Worm (Caenorhabditis elegans) whole organism, dauer: ENCODE data around the gene snf-6.

Source experiments
- unc-62 ChIP-seq: sonication (generic microtip); optimal IDR thresholded peaks from 2 replicates; lab custom pipeline; 2017; ENCODE audit warnings: missing biosample characterization, missing genetic modification reagents, missing genetic modification characterization

Gene snf-6

DNA sequence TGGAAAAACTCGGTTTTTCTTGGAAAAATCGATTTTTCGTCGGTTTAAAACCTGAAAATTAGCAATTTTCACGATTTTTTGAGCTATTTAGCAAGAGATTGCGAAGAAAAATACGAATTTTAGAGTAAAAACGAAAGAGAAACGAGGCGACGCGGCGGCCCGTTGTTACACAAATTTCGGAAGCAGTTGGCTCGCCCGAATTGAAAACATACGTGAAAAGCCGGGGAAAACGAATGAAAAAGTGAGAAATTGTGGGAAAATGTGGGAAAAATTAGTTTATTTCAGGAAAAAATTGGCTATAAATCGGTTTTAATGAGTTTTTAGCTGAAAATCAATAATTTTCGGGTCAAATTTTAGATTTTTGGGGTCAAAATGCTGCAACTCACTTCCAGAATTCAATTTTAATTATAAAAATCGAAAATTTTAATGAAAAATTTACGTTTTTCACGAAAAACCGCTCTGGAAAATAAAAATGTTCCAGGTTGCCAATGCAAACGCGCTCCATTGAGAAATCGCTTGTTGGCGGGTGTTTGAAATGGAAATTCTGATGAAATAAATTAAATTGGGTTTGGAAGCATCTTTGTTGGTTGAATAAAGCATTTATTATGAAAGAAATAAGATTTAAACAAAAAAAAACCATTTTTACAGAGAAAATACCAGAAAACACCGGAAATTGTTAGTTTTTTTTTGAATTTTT, at the start of gene snf-6:
TSS of gene snf-6 (minus strand) at position 51 of the 697 bp plus-strand sequence.
- TF ChIP-seq unc-62 (GFP tag; lab: Kevin White, UChicago): no peak

DNA sequence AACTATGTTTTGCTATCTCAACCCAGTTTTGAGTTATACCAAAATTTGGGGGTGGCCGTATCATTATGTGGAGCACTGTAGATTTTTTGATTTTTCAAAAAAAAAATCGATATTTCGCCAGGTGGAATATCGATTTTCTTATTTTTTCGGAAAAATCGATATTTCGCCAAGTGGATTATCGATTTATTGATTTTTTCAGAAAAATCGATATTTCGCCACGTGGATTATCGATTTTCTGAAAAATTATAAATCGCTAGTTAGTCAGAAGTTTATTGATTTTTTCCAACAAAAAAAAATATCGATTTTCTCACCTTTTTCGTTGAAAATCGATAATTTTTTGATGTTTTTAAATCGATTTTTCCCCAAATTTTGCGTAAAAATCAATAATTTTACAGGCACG, 47.5 kb upstream of the snf-6 start:
- TF ChIP-seq unc-62 (GFP tag; lab: Kevin White, UChicago): no peak

DNA sequence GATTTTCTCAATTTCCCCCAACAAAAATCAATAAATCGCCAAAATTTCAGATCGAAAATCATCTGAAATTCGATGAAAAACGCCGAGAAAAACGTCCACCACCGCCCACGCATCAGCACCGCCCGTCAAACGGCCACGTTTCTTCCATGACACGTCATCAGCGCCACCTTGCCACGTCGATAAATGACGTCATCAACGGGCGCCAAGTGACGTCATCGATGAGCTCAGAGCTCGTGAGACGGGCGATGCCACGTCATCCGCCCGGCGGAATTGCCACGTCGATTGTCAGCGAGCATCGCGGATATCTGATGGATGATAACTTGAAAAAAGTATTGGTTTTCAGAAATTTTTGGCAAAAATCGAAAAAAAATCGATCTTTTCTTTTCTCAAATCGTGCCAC, 46.4 kb upstream of the snf-6 start:
- no peak for TF ChIP-seq unc-62 (GFP tag; lab: Kevin White, UChicago)

DNA sequence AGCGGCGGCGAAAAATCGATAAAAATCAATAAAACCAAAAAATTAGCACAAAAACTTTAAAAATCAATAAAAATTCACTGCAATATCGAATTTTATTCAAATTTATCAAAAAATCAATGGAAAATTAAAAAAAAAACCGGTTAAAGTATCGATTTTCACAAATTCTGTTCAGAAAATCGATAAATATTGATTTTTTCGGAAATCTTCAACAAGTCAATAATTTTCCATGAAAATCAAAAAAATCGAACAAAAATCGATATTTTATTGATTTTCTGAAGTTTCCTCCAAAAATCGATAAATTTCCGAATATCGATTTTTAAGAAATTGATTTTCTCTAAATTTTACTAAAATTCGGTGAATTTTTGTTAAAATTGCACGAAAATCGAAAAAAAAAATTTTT, 45.9 kb upstream of the snf-6 start:
- no peak for TF ChIP-seq unc-62 (GFP tag; lab: Kevin White, UChicago)

DNA sequence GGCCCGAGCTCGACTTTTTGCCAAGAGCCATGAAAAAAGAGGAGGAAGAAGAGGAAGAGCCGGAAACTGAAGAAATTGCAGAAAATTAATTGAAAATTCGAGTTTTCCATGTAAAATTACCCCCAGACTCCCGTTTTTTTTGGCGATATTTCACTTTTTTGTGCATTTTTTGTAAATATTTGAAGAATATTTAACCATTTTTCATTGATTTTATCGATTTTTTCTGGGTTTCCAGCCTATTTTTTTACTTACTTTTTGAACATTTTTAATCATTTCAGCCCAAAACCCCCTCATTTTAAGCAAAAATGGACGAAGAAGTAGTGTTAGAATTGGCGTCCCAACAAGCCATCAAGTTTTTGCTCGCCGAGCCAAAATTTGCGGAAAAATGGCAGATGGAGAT, 43.8 kb upstream of the snf-6 start, which contains the start of gene Y22D7AL.7:
TSS of gene Y22D7AL.7 (plus strand) at position 301 of the 400 bp plus-strand sequence.
- no peak for TF ChIP-seq unc-62 (GFP tag; lab: Kevin White, UChicago)

DNA sequence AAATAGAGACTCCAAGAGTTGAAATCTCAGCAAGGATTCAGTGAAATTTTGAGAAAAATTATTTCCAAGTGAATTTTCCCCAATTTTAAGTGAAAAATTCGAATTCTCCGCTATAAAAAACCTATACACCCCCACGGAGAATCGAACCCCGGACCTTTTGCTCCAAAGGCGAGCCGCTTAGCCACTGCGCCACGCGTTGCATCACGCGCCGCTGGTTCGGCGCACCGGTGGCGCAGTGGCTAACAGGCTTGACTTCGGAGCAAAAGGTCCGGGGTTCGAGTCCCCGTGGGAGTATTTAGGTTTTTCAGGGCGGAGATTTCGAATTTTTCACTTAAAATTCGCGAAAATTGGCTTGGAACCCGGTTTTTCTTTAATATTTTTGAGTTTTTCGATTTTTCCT, 43.0 kb upstream of the snf-6 start:
- no peak for TF ChIP-seq unc-62 (GFP tag; lab: Kevin White, UChicago)

DNA sequence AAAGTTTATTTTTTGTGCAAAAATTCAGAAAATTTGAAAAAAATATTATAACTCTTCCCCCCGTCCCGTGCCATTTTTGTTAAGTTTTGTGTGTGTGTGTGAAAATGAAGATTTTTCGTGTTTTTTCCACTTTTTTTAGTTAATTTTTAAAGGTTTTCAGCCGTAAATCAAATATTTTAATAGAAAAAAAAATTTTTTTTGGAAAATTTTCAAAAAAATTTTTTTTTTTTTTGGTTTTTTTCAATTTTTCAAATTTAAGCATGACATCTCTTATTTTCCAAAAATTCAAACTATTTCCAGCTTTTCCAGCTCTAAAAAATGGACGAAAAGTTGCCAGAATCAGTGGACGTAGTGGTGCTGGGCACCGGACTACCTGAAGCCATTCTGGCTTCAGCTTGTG, 37.4 kb upstream of the snf-6 start, which contains the start of gene rep-1:
TSS of gene rep-1 (plus strand) at position 301 of the 400 bp plus-strand sequence.
- TF ChIP-seq unc-62 (GFP tag; lab: Kevin White, UChicago): no peak

DNA sequence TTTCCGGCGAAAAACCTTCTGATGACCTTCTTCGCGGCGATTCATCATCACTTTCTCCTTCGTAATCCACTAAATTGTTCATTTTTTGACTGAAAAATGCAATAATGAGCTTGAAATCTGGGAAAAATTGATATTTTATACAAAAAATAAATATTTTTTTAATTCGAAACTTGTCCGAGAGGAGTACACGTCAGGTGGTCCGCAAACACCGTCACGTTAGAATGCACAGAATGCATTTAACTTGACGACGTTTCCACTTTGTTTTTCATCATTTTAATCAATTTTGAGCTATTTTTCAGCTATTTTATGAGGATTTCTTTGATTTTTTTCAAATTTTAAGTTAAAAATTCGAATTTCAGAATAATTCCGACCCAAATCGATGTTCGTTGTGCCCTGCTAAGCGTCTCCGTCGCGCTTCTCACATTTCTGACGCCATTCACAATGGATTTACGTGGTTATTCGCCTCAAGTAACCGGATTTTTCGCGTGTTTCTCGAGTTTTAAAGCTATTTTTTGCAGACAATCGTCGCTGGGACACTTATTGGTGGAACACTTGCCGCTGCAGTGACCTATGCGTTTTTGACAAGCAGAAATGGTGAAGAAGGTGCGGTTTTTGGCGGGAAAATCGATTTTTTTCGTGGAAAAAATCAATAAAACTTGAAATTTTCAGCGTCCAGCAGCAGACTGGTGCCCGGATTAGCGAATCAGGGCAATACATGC, 26.0 kb upstream of the snf-6 start, which contains the start of the genes eelo-1 and Y67D2.2:
TSS of gene eelo-1 (minus strand) at position 89 of the 719 bp plus-strand sequence.
TSS of gene Y67D2.2 (plus strand) at position 360 of the 719 bp plus-strand sequence.
- no peak for TF ChIP-seq unc-62 (GFP tag; lab: Kevin White, UChicago)

DNA sequence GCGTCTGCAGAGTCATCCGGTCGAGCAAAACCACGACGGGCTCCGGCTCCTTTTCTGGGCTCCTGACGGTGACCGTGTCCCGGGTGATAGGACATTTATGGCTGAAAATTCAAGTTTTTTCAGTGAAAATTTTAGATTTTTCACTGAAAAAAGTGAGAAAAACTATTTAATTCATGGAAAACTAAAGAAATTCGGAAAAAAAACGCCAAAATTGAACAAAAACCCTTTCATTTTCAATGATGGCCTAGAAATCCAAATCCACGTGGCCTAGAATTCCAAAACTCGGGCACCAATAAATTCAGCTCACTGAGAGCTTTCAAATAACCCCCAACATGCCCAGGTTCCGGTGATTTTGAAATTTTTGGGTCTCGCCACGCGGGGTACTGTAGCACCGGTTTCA, 21.7 kb upstream of the snf-6 start, which contains the start of gene ddx-35:
TSS of gene ddx-35 (minus strand) at position 101 of the 400 bp plus-strand sequence.
- TF ChIP-seq unc-62 (GFP tag; lab: Kevin White, UChicago): no peak

DNA sequence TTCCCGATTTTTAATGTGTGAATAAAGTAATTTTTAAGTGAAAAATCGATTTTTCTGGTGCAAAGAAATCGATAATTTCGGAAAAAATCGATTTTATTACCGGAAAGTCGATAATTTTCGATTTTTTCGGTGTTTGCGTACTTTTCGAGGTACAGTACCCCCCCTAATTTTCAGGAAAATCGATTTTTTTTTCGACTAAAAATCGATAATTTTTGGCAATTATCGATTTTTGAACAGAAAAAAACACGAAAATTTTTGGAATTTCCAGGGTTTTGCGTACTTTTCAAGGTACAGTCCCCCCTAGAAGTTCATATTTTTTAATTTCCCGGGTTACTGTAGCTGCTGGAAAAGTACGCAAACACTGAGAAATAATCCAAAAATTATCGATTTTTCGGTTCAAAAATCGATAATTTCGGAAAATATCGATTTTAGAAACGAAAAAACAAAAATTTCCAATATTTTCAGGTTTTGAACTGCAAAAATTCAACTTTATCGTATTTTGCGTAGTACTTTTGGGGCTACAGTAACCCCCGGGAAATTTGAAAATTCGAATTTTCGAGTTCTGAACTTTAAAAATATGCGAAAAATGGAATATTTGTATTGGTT, 10.9 kb upstream of the snf-6 start:
- TF ChIP-seq unc-62 (GFP tag; lab: Kevin White, UChicago): no peak

DNA sequence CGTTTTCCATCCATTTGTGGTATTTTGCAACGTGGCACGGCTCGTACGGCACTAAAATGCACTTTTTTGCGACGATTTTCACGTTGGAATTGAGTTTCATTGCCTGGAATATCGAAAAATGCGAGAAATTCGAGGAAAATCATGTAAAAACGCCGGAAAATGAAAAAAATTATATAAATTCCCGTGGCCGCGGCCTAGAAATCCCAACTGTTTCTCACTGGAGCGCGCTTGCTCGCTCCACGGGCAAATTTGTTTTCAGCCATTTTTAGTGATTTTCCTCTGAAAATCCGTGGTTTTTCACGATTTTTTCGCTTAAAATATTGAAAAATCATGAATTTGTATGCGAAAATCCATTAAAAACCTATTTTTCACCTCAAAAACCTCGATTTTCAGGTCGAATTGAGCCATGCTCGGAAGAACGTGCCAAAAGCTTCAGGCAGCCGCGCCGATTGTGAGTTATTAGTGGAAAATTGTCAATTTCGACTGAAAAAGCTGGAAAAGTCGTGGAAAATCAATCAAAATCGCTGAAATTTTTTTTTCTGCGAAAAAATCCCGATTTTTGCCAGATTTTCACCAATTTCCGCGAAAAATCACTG, 7.6 kb upstream of the snf-6 start, which contains the start of the genes Y67D2.5 and cisd-3.2:
TSS of gene Y67D2.5 (minus strand) at position 145 of the 596 bp plus-strand sequence.
TSS of gene cisd-3.2 (plus strand) at position 394 of the 596 bp plus-strand sequence.
- TF ChIP-seq unc-62 (GFP tag; lab: Kevin White, UChicago): no peak

DNA sequence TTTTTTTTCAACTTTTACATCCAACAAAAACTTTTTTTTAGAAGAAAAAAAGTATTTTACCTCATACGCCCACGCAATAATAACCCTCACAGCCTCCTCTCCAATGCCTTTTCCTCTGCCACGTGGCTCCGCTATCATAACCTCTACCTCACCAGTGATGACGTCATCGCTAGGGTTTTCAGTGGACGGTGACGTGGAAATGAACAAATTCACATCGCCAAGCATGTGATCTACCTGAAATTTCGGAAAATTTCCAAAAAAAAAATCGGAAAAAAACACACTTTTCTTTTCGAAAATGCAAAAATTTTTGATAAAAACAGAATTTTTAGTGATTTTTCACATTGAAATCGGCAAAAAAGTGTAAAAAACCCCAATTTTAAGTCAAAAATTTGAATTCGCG, 6.7 kb upstream of the snf-6 start:
- TF ChIP-seq unc-62 (GFP tag; lab: Kevin White, UChicago): no peak

DNA sequence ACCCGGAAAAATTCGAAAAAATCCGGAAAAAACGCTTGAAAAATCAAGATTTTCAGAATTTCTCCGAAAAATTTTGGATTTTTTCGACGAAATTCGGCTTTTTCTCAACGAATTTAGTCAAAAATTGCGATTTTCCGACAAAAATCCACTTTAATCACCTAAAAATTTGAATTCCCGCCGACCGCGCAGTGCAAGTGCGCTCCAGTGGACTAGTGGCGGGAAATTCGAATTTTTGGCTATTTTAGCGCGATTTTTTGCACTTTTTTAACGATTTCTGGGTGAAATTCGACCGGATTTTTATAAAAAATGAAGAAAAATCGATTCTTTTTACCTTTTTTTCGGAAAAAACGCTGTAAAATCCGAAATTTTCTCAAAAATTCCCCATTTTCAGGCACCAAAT, 1.8 kb upstream of the snf-6 start:
- no peak for TF ChIP-seq unc-62 (GFP tag; lab: Kevin White, UChicago)

DNA sequence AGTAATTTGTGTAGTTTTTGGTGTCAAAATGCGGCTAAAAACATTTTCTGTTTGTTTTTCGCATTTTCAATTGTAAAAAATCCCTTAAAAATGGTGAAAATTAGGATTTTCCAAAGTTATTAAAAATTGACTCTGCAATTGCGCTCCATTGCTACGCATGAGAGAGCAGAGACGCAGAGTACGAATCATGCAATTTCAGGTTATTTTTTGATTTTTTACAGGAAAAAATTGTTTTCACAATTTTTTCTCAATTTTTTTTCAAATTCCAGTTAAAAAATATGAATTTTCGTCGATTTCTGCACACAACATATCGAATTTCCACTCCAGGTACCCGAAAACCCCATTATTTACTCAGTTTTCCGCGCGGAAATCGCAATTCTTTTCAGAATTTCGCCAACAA, 988 bp upstream of the snf-6 start, which contains the start of gene mtg-1:
TSS of gene mtg-1 (plus strand) at position 160 of the 400 bp plus-strand sequence.
- TF ChIP-seq unc-62 (GFP tag; lab: Kevin White, UChicago): no peak

DNA sequence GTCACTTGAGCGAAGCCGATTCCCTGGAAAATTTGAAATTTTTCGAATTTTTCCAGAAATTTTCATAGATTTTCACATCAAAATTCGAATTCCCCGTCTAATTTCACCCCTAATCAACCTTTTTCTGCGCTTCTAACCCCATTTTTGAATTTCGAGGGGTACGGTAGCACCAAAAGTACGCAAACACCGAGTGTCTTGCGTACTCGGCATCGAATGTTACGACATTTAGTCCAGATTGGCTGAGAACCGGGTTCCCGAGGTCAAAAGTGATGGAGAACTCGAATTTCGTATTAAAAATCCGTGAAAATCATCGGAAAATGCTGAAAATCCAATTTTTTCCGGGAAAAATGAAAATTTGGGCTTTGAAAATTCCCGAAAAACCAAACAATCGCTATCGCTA, 4.2 kb downstream of the snf-6 start:
- TF ChIP-seq unc-62 (GFP tag; lab: Kevin White, UChicago): no peak
